Worm (Caenorhabditis elegans) whole organism, L4 larva: ENCODE measurements around the gene ceh-33.
A peak's percentile ranks its signal among the peaks of the same experiment; 100 is the strongest.

Experiments
- F26F4.8 ChIP-seq: fragments of 200-800 bp; sonication (Bioruptor generic); conservative IDR thresholded peaks from 2 replicates; pipeline ENCODE4 v1.3.6; 2022; ENCODE audit warnings: missing genetic modification characterization, missing compliant biosample characterization
- F44E2.7 ChIP-seq: fragments of 200-800 bp; sonication (Bioruptor generic); IDR thresholded peaks from 2 replicates; pipeline ENCODE4 v2.1.2; 2022; ENCODE audit warnings: missing genetic modification characterization, missing compliant biosample characterization
- R02D3.7 ChIP-seq: fragments of 150-350 bp; sonication (generic microtip); optimal IDR thresholded peaks from 3 replicates; lab custom pipeline; 2014; ENCODE audit warnings: missing biosample characterization, missing genetic modification characterization
- T20F7.1 ChIP-seq: fragments of 200-800 bp; sonication (Bioruptor generic); optimal IDR thresholded peaks from 2 replicates; lab custom pipeline; 2018; ENCODE audit warnings: mild to moderate bottlenecking, missing genetic modification characterization, missing compliant biosample characterization
- Y48G9A.11 ChIP-seq: fragments of 200-800 bp; sonication (Bioruptor generic); IDR thresholded peaks from 2 replicates; pipeline ENCODE4 v1.3.6; 2022; ENCODE audit warnings: missing genetic modification reagents, missing genetic modification characterization, missing compliant biosample characterization
- aly-2 ChIP-seq: sonication (generic microtip); optimal IDR thresholded peaks from 2 replicates; lab custom pipeline; 2018; ENCODE audit warnings: missing biosample characterization, missing genetic modification characterization
- arid-1 ChIP-seq: fragments of 200-800 bp; sonication (Bioruptor generic); conservative IDR thresholded peaks from 2 replicates; pipeline ENCODE4 v1.3.6; 2022; ENCODE audit warnings: missing genetic modification reagents, missing genetic modification characterization, missing compliant biosample characterization
- ceh-20 ChIP-seq: fragments of 200-800 bp; sonication (Bioruptor generic); IDR thresholded peaks from 2 replicates; pipeline ENCODE4 v1.3.6; 2022; ENCODE audit warnings: missing genetic modification reagents, missing genetic modification characterization, missing compliant biosample characterization
- dmd-8 ChIP-seq: fragments of 200-800 bp; sonication (Bioruptor generic); IDR thresholded peaks from 2 replicates; pipeline ENCODE4 v1.3.6; 2022; ENCODE audit warnings: missing genetic modification characterization, missing compliant biosample characterization
- hmg-1.1 ChIP-seq: fragments of 200-800 bp; sonication (Bioruptor generic); IDR thresholded peaks from 2 replicates; pipeline ENCODE4 v1.3.6; 2022; ENCODE audit warnings: missing genetic modification reagents, missing genetic modification characterization, missing compliant biosample characterization
- lin-29 ChIP-seq: fragments of 200-800 bp; sonication (Bioruptor generic); IDR thresholded peaks from 2 replicates; pipeline ENCODE4 v1.3.6; 2022; ENCODE audit warnings: missing genetic modification reagents, missing genetic modification characterization, missing compliant biosample characterization
- lin-39 ChIP-seq: fragments of 150-350 bp; optimal IDR thresholded peaks from 2 replicates; lab custom pipeline; 2014; ENCODE audit warnings: missing biosample characterization, missing genetic modification reagents, missing genetic modification characterization
- lir-3 ChIP-seq: sonication (generic microtip); optimal IDR thresholded peaks from 2 replicates; lab custom pipeline; 2016; ENCODE audit warnings: mild to moderate bottlenecking, missing genetic modification characterization, missing compliant biosample characterization
- mdl-1 ChIP-seq, 2 experiments: fragments of 150-350 bp in 1 of 2; sonication (generic microtip) in 1 of 2; optimal IDR thresholded peaks; 2 replicates each; lab custom pipeline; 2014 to 2017; ENCODE audit warnings: missing biosample characterization in 2 of 2, missing genetic modification characterization in 2 of 2
- mes-2 ChIP-seq: sonication (generic microtip); optimal IDR thresholded peaks from 2 replicates; lab custom pipeline; 2016; ENCODE audit warnings: missing genotype, mild to moderate bottlenecking, missing genetic modification characterization, missing compliant biosample characterization; ENCODE audit not compliant: poor library complexity, severe bottlenecking
- nhr-25 ChIP-seq: sonication (generic microtip); optimal IDR thresholded peaks from 2 replicates; lab custom pipeline; 2017; ENCODE audit warnings: missing genetic modification characterization, mild to moderate bottlenecking, missing compliant biosample characterization, antibody characterized with exemption, moderate library complexity, borderline replicate concordance; ENCODE audit not compliant: insufficient read depth
- nhr-42 ChIP-seq: fragments of 200-800 bp; sonication (Bioruptor generic); IDR thresholded peaks from 2 replicates; pipeline ENCODE4 v1.3.6; 2022; ENCODE audit warnings: missing genetic modification characterization, missing compliant biosample characterization
- nhr-6 ChIP-seq: fragments of 150-350 bp; optimal IDR thresholded peaks from 2 replicates; lab custom pipeline; 2014; ENCODE audit warnings: missing biosample characterization, missing genetic modification characterization
- pqm-1 ChIP-seq: sonication (generic microtip); optimal IDR thresholded peaks from 2 replicates; lab custom pipeline; 2017; ENCODE audit warnings: missing biosample characterization, missing genetic modification characterization
- set-16 ChIP-seq: fragments of 200-800 bp; sonication (Bioruptor generic); IDR thresholded peaks from 2 replicates; pipeline ENCODE4 v1.3.6; 2022; ENCODE audit warnings: missing genetic modification reagents, missing genetic modification characterization, missing compliant biosample characterization
- unc-39 ChIP-seq: sonication (generic microtip); optimal IDR thresholded peaks from 2 replicates; lab custom pipeline; 2017; ENCODE audit warnings: missing biosample characterization, missing genetic modification characterization
- unc-62 ChIP-seq, 3 experiments: fragments of 150-350 bp in 1 of 3; sonication (generic microtip); optimal IDR thresholded peaks in 2 of 3; peaks in 1 of 3; 1 replicate in 1 of 3; 2 replicates in 2 of 3; lab custom pipeline; 2014 to 2017; ENCODE audit warnings: missing biosample characterization in 3 of 3, missing genetic modification characterization in 3 of 3, missing genetic modification reagents in 3 of 3, missing genotype in 1 of 3
- zag-1 ChIP-seq: fragments of 150-350 bp; optimal IDR thresholded peaks from 2 replicates; lab custom pipeline; 2014; ENCODE audit warnings: missing biosample characterization, missing genetic modification characterization
- zfp-3 ChIP-seq: fragments of 200-800 bp; sonication (Bioruptor generic); conservative IDR thresholded peaks from 2 replicates; pipeline ENCODE4 v1.3.6; 2022; ENCODE audit warnings: missing genetic modification reagents, missing genetic modification characterization, missing compliant biosample characterization
- ztf-11 ChIP-seq: fragments of 150-350 bp; optimal IDR thresholded peaks from 2 replicates; lab custom pipeline; 2014; ENCODE audit warnings: missing biosample characterization, missing genetic modification characterization

Gene ceh-33

ce11 chrV:5329677-5330266 is 5.3 kb upstream of the ceh-33 start (continued):
- no peak for TF ChIP-seq ztf-11 (tag; lab: Kevin White, UChicago)
- TF ChIP-seq R02D3.7 (tag; lab: Kevin White, UChicago): no peak
- no peak for TF ChIP-seq nhr-42 (GFP tag; lab: Robert Waterston, UW)
- peak; percentile 35 for TF ChIP-seq mes-2 (tag; lab: Kevin White, UChicago)
- TF ChIP-seq, all 104 proteins: peak for 30

ce11 chrV:5328314-5328713 is 3.8 kb upstream of the ceh-33 start, which contains the start of gene C10G8.8:
C10G8.8 (minus strand) TSS chrV:5328414.
- TF ChIP-seq F26F4.8 (GFP tag; lab: Robert Waterston, UW) (no peak), aly-2 (no peak), ceh-20 (GFP tag; lab: Robert Waterston, UW) (no peak), lir-3 (tag; lab: Kevin White, UChicago) (no peak), lin-39 (no peak), mdl-1 (tag; optimal IDR thresholded peaks at IDR 0.05; lab: Kevin White, UChicago) (no peak), lin-29 (no peak), zfp-3 (no peak), F44E2.7 (no peak), T20F7.1 (GFP tag; lab: Kevin White, UChicago) (no peak)

ce11 chrV:5322815-5323214 is 1.7 kb downstream of the ceh-33 start:
- peak in 1 of 2 experiments; percentile 60 for TF ChIP-seq unc-62 (GFP tag; optimal IDR thresholded peaks at IDR 0.05 in 1 of 2; lab: Kevin White, UChicago)
- no peak for TF ChIP-seq unc-62 (tag; optimal IDR thresholded peaks at IDR 0.05; lab: Kevin White, UChicago)
- no peak for TF ChIP-seq nhr-25 (tag; lab: Kevin White, UChicago)

- TF ChIP-seq hmg-1.1 (GFP tag; lab: Robert Waterston, UW) (no peak), set-16 (peak; percentile 42; the same call in 1 of the 2 replicates)
- TF ChIP-seq, all 104 proteins: peak for 1
Observed at ce11 chrV:5319477-5319876, 5.0 kb downstream of the ceh-33 start, which contains the start of gene ceh-34. ceh-34 (minus strand) TSS chrV:5319577.

- peak in 1 of 2 experiments; percentile 97 for TF ChIP-seq unc-62 (GFP tag; optimal IDR thresholded peaks at IDR 0.05 in 1 of 2; lab: Kevin White, UChicago)
- TF ChIP-seq unc-62 (tag; optimal IDR thresholded peaks at IDR 0.05; lab: Kevin White, UChicago): no peak
- no peak for TF ChIP-seq Y48G9A.11 (GFP tag; lab: Robert Waterston, UW)
Observed at ce11 chrV:5318349-5318748, 6.1 kb downstream of the ceh-33 start.

ce11 chrV:5314104-5314503 is 10.4 kb downstream of the ceh-33 start, which contains the start of gene C10G8.2:
C10G8.2 (plus strand) TSS chrV:5314404.
- TF ChIP-seq unc-62 (GFP tag; optimal IDR thresholded peaks at IDR 0.05 in 1 of 2; lab: Kevin White, UChicago) (peak in 1 of 2 experiments; percentile 50), unc-62 (tag; optimal IDR thresholded peaks at IDR 0.05; lab: Kevin White, UChicago) (no peak), lin-29 (no peak)
- TF ChIP-seq, all 104 proteins: peak for 1

ce11 chrV:5312453-5312852 is 12.0 kb downstream of the ceh-33 start, which contains the start of gene C10G8.3:
C10G8.3 (plus strand) TSS chrV:5312753.
- TF ChIP-seq zag-1 (tag; lab: Kevin White, UChicago) (no peak), unc-39 (tag; lab: Kevin White, UChicago) (no peak), nhr-6 (tag; lab: Kevin White, UChicago) (no peak), pqm-1 (no peak), unc-62 (GFP tag; optimal IDR thresholded peaks at IDR 0.05 in 1 of 2; lab: Kevin White, UChicago) (peak in 1 of 2 experiments; percentile 45), unc-62 (tag; optimal IDR thresholded peaks at IDR 0.05; lab: Kevin White, UChicago) (no peak), mdl-1 (tag; optimal IDR thresholded peaks at IDR 0.05; lab: Kevin White, UChicago) (no peak), dmd-8 (GFP tag; lab: Robert Waterston, UW) (no peak), nhr-42 (GFP tag; lab: Robert Waterston, UW) (no peak), arid-1 (GFP tag; lab: Robert Waterston, UW) (no peak)
